Fruit fly (Drosophila melanogaster): Measurements from ENCODE around the gene CG44037.

- no peak for TF ChIP-seq ttk (optimal IDR thresholded peaks at IDR 0.05)
- TF ChIP-seq Sin3A (optimal IDR thresholded peaks at IDR 0.05): no peak
- TF ChIP-seq h (optimal IDR thresholded peaks at IDR 0.05): no peak
Observed at dm6 chr3R:12290466-12291237, 32.1 kb downstream of the CG44037 start.
